Worm (Caenorhabditis elegans) whole organism, mixed stage, embryonic: Measurements from ENCODE around the gene mans-3.

Experiments used
- lin-13 ChIP-seq: fragments of 150-350 bp; optimal IDR thresholded peaks from 2 replicates; lab custom pipeline; 2014; ENCODE audit warnings: missing biosample characterization, missing genetic modification characterization
- mep-1 ChIP-seq: fragments of 150-350 bp; optimal IDR thresholded peaks from 2 replicates; lab custom pipeline; 2017; ENCODE audit warnings: missing biosample characterization, missing genetic modification reagents, missing genetic modification characterization, inconsistent platforms
- mls-2 ChIP-seq: sonication (generic microtip); optimal IDR thresholded peaks from 2 replicates; lab custom pipeline; 2016; ENCODE audit warnings: mild to moderate bottlenecking, missing genetic modification characterization, moderate library complexity, missing compliant biosample characterization
- ztf-11 ChIP-seq: fragments of 150-350 bp; optimal IDR thresholded peaks from 2 replicates; lab custom pipeline; 2014; ENCODE audit warnings: missing biosample characterization, missing genetic modification characterization

DNA sequence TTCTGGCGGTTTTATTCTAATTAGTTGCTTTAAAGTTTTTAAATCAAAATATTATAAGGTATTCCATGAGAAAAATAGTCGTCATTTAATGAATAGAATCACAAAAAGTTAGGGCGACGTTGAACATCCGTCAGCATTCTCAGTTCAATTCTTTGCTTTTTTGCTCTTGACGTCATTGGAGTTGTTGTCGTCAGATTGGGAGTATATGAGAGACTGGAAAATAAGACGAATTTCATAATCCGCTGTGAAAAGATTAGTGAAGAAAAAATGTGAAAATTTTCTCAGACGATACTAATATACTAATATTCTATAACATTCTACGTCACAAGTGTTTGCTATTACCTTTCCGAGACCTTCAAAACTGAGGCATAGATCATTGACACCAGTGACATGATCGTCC, 13.8 kb upstream of the mans-3 start:
- TF ChIP-seq mep-1 (tag; lab: Kevin White, UChicago) (no peak), ztf-11 (no peak), mls-2 (tag; lab: Kevin White, UChicago) (no peak), lin-13 (tag; lab: Kevin White, UChicago) (no peak)
